Worm (Caenorhabditis elegans): ENCODE results near the gene mob-1.
A peak's percentile ranks its signal among the peaks of the same experiment; 100 is the strongest.

mob-1 gene

ce11 chrIV:11822454-11822853, 37.9 kb upstream of the mob-1 start (continued):
- TF ChIP-seq dox-1 (GFP tag; IDR thresholded peaks at IDR 0.05) (peak; percentile 54; the same call in 1 of the 2 replicates), hmg-20 (GFP tag; IDR thresholded peaks at IDR 0.05) (no peak), rpc-1 (optimal IDR thresholded peaks at IDR 0.05) (no peak), rpc-1 (tag; optimal IDR thresholded peaks at IDR 0.05) (no peak), akir-1 (GFP tag; optimal IDR thresholded peaks at IDR 0.05) (no peak), T26A5.8 (tag; optimal IDR thresholded peaks at IDR 0.05) (no peak), C17E4.6 (GFP tag; IDR thresholded peaks at IDR 0.05) (peak; percentile 50; the same call in 1 of the 2 replicates), B0019.2 (GFP tag; conservative IDR thresholded peaks at IDR 0.05) (peak; percentile 76; the same call in 1 of the 2 replicates), ekl-4 (GFP tag; IDR thresholded peaks at IDR 0.05) (peak; percentile 83), snpc-1.3 (tag; optimal IDR thresholded peaks at IDR 0.05; ENCODE audit: insufficient read depth) (peak; percentile 26), efl-1 (GFP tag; optimal IDR thresholded peaks at IDR 0.05) (peak; percentile 96), pbrm-1 (GFP tag; IDR thresholded peaks at IDR 0.05) (peak; percentile 56; the same call in 1 of the 2 replicates), F49E8.2 (tag; optimal IDR thresholded peaks at IDR 0.05; ENCODE audit: insufficient read depth) (peak; percentile 45), unc-62 (GFP tag; optimal IDR thresholded peaks at IDR 0.05) (no peak), egl-18 (GFP tag; IDR thresholded peaks at IDR 0.05) (no peak), ztf-3 (GFP tag; optimal IDR thresholded peaks at IDR 0.05) (no peak), mcd-1 (GFP tag; IDR thresholded peaks at IDR 0.05) (peak; percentile 43), dpff-1 (tag; optimal IDR thresholded peaks at IDR 0.05) (no peak), snpc-4 (GFP tag; optimal IDR thresholded peaks at IDR 0.05) (no peak), snpc-4 (tag; optimal IDR thresholded peaks at IDR 0.05) (peak in 2 of 4 experiments; percentile 19 to 28), madf-6 (GFP tag; IDR thresholded peaks at IDR 0.05) (peak; percentile 98), aptf-3 (GFP tag; IDR thresholded peaks at IDR 0.05) (no peak), ceh-27 (GFP tag; optimal IDR thresholded peaks at IDR 0.05) (no peak), nfya-1 (tag; optimal IDR thresholded peaks at IDR 0.05; ENCODE audit: borderline replicate concordance, insufficient read depth) (no peak), ztf-22 (GFP tag; optimal IDR thresholded peaks at IDR 0.05) (no peak), tlf-1 (GFP tag; optimal IDR thresholded peaks at IDR 0.05) (peak; percentile 65), attf-6 (GFP tag; IDR thresholded peaks at IDR 0.05) (peak; percentile 49; the same call in 1 of the 2 replicates), ccch-3 (GFP tag; optimal IDR thresholded peaks at IDR 0.05) (no peak), athp-1 (tag; optimal IDR thresholded peaks at IDR 0.05) (no peak), F33H1.4 (GFP tag; IDR thresholded peaks at IDR 0.05) (peak; percentile 94), C06A6.2 (GFP tag; conservative IDR thresholded peaks at IDR 0.05) (no peak), mxl-1 (tag; optimal IDR thresholded peaks at IDR 0.05) (no peak), Y79H2A.3 (GFP tag; conservative IDR thresholded peaks at IDR 0.05) (no peak), rcor-1 (GFP tag; IDR thresholded peaks at IDR 0.05) (peak; percentile 50; the same call in 1 of the 2 replicates), hmg-1.2 (GFP tag; IDR thresholded peaks at IDR 0.05) (peak; percentile 51), ZK185.1 (tag; optimal IDR thresholded peaks at IDR 0.05; ENCODE audit: poor library complexity, severe bottlenecking) (no peak), lin-54 (GFP tag; optimal IDR thresholded peaks at IDR 0.05) (peak; percentile 81), dpl-1 (GFP tag; optimal IDR thresholded peaks at IDR 0.05) (peak; percentile 94), F52B5.7 (tag; optimal IDR thresholded peaks at IDR 0.05) (no peak), lsy-27 (tag; optimal IDR thresholded peaks at IDR 0.05; ENCODE audit: borderline replicate concordance, insufficient read depth) (no peak), hsf-1 (GFP tag; IDR thresholded peaks at IDR 0.05) (peak; percentile 96), ztf-25 (GFP tag; IDR thresholded peaks at IDR 0.05) (peak; percentile 7; the same call in 1 of the 2 replicates), hlh-12 (tag; optimal IDR thresholded peaks at IDR 0.05) (no peak), mel-28 (tag; optimal IDR thresholded peaks at IDR 0.05; ENCODE audit: borderline replicate concordance) (no peak), nhr-80 (tag; optimal IDR thresholded peaks at IDR 0.05) (no peak), attf-3 (GFP tag; conservative IDR thresholded peaks at IDR 0.05) (no peak), egl-44 (GFP tag; IDR thresholded peaks at IDR 0.05) (no peak), Y67H2A.10 (GFP tag; conservative IDR thresholded peaks at IDR 0.05) (no peak; the same call in 1 of the 2 replicates), snpc-3.4 (tag; optimal IDR thresholded peaks at IDR 0.05) (peak; percentile 64)
